Fruit fly (Drosophila melanogaster): ENCODE results near the gene trp.

The trp gene

dm6 chr3R:29875830-29876229 is 44.3 kb downstream of the trp start:
- TF ChIP-seq rgr (GFP tag; optimal IDR thresholded peaks at IDR 0.05) (peak; percentile 38), CG32264 (GFP tag; optimal IDR thresholded peaks at IDR 0.05) (no peak), HLH106 (tag; optimal IDR thresholded peaks at IDR 0.05) (peak; percentile 42), N (GFP tag; optimal IDR thresholded peaks at IDR 0.05) (no peak), h (GFP tag; optimal IDR thresholded peaks at IDR 0.05) (peak; percentile 44), fru (GFP tag; optimal IDR thresholded peaks at IDR 0.05) (peak; percentile 57), Sp1 (GFP tag; optimal IDR thresholded peaks at IDR 0.05) (peak; percentile 42), OdsH (GFP tag; optimal IDR thresholded peaks at IDR 0.05) (peak; percentile 12), dmrt93B (GFP tag; optimal IDR thresholded peaks at IDR 0.05) (no peak), dsf (GFP tag; optimal IDR thresholded peaks at IDR 0.05; ENCODE audit: borderline replicate concordance) (no peak), foxo (GFP tag; optimal IDR thresholded peaks at IDR 0.05) (peak in 1 of 2 experiments; percentile 65), br (GFP tag; optimal IDR thresholded peaks at IDR 0.05) (peak; percentile 54), ey (GFP tag; optimal IDR thresholded peaks at IDR 0.05) (peak; percentile 53), Hnf4 (GFP tag; optimal IDR thresholded peaks at IDR 0.05) (peak; percentile 39)

DNA sequence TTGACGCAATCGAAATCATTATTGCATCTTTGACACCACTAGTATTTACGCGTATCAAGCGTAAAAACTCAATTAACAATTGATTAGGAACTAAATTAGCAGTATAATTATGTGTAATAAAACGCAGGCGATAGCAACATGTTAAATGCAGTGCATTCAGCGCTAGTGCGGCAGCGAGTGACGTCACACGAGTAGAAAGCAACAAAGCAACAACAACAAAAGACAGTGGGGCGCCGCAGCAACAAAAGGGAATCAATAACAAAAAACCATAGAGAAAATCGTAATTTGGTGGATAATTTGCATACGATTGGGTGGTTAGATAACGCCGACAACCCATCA is 50.8 kb downstream of the trp start, which contains the start of gene CG34133:
TSS of gene CG34133 (plus strand) at position 16 of the 339 bp plus-strand sequence.
- TF ChIP-seq OdsH (GFP tag; optimal IDR thresholded peaks at IDR 0.05) (no peak), Jra (GFP tag; optimal IDR thresholded peaks at IDR 0.05) (no peak), Mio (GFP tag; optimal IDR thresholded peaks at IDR 0.05) (no peak)

DNA sequence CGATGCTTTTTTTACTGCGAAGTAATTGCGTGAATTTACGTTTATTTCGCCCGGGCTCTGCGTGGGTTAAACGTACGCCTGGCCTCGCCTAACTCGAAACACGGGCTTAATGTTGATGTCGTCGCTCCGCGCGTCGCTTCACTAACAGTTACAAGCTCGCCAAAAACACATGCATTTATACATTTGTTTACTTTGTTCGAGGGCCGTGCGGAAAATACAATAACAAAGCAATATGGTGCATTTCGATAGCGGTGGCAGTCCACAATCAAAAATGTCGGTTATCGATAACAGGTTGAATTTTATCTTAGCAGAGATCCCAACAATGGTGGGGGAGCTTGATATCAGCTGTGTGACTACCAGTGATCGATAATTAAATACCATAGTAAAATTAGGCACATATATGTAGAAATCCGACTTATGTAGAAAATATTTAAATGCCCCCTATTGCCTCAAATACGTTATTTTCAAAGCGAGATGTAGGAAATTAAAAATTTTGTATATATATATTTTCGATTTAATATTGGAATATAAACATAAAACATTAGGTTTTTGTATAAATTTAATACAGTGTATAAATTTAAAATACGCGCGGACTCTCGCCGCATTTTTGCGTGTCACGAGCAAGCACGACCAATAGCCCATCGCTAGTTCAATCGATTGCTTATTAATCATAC is 51.3 kb downstream of the trp start, which contains the start of gene Zip99C:
TSS of gene Zip99C (minus strand) at position 220 of the 674 bp plus-strand sequence.
- TF ChIP-seq Hnf4 (GFP tag; optimal IDR thresholded peaks at IDR 0.05): peak; percentile 51
- TF ChIP-seq Mio (GFP tag; optimal IDR thresholded peaks at IDR 0.05): no peak
- peak; percentile 13 for TF ChIP-seq GATAd (GFP tag; optimal IDR thresholded peaks at IDR 0.05)
- TF ChIP-seq tai (GFP tag; optimal IDR thresholded peaks at IDR 0.05): no peak
- peak; percentile 27 for TF ChIP-seq sv (GFP tag; optimal IDR thresholded peaks at IDR 0.05)
- TF ChIP-seq Sp1 (GFP tag; optimal IDR thresholded peaks at IDR 0.05): peak; percentile 25
- TF ChIP-seq CrebA (GFP tag; optimal IDR thresholded peaks at IDR 0.05; ENCODE audit: borderline replicate concordance): no peak
- no peak for TF ChIP-seq Rel (GFP tag; optimal IDR thresholded peaks at IDR 0.05)
- TF ChIP-seq Rel (tag; optimal IDR thresholded peaks at IDR 0.05): peak; percentile 74
- TF ChIP-seq Hr78 (GFP tag; optimal IDR thresholded peaks at IDR 0.05): no peak
- TF ChIP-seq psq (GFP tag; optimal IDR thresholded peaks at IDR 0.05): peak; percentile 32
- peak; percentile 26 for TF ChIP-seq CG9705 (GFP tag; optimal IDR thresholded peaks at IDR 0.05)
- TF ChIP-seq sage (GFP tag; optimal IDR thresholded peaks at IDR 0.05): peak; percentile 62
- TF ChIP-seq brk (GFP tag; optimal IDR thresholded peaks at IDR 0.05): peak; percentile 86
- no peak for TF ChIP-seq CG32264 (GFP tag; optimal IDR thresholded peaks at IDR 0.05)
- peak; percentile 45 for TF ChIP-seq OdsH (GFP tag; optimal IDR thresholded peaks at IDR 0.05)
- no peak for TF ChIP-seq dl (GFP tag; optimal IDR thresholded peaks at IDR 0.05; ENCODE audit: insufficient read depth in 1 of 2, partially characterized antibody in 2 of 2)
- peak; percentile 34 for TF ChIP-seq fru (GFP tag; optimal IDR thresholded peaks at IDR 0.05)
- no peak for TF ChIP-seq Dfd (GFP tag; optimal IDR thresholded peaks at IDR 0.05)
- TF ChIP-seq pan (optimal IDR thresholded peaks at IDR 0.05): no peak
- no peak for TF ChIP-seq ey (GFP tag; optimal IDR thresholded peaks at IDR 0.05)
- TF ChIP-seq Dif (GFP tag; optimal IDR thresholded peaks at IDR 0.05; ENCODE audit: partially characterized antibody): peak; percentile 6
- TF ChIP-seq woc (GFP tag; optimal IDR thresholded peaks at IDR 0.05): peak; percentile 32
- peak; percentile 89 for TF ChIP-seq Jra (GFP tag; optimal IDR thresholded peaks at IDR 0.05)
- peak in 1 of 2 experiments; percentile 58 for TF ChIP-seq foxo (GFP tag; optimal IDR thresholded peaks at IDR 0.05)
- TF ChIP-seq HLH106 (tag; optimal IDR thresholded peaks at IDR 0.05): peak; percentile 41
- peak; percentile 67 for TF ChIP-seq dsf (GFP tag; optimal IDR thresholded peaks at IDR 0.05; ENCODE audit: borderline replicate concordance)
- TF ChIP-seq Hr83 (GFP tag; optimal IDR thresholded peaks at IDR 0.05; ENCODE audit: poor library complexity, severe bottlenecking): peak; percentile 58
- peak; percentile 31 for TF ChIP-seq h (GFP tag; optimal IDR thresholded peaks at IDR 0.05)

- TF ChIP-seq Sp1 (GFP tag; optimal IDR thresholded peaks at IDR 0.05): no peak
- no peak for TF ChIP-seq dsf (GFP tag; optimal IDR thresholded peaks at IDR 0.05; ENCODE audit: borderline replicate concordance)
- no peak for TF ChIP-seq Hr78 (GFP tag; optimal IDR thresholded peaks at IDR 0.05)
- TF ChIP-seq Hnf4 (GFP tag; optimal IDR thresholded peaks at IDR 0.05): no peak
- TF ChIP-seq CrebA (GFP tag; optimal IDR thresholded peaks at IDR 0.05; ENCODE audit: borderline replicate concordance): no peak
- TF ChIP-seq tai (GFP tag; optimal IDR thresholded peaks at IDR 0.05): no peak
- TF ChIP-seq dmrt93B (GFP tag; optimal IDR thresholded peaks at IDR 0.05): no peak
- no peak for TF ChIP-seq N (GFP tag; optimal IDR thresholded peaks at IDR 0.05)
- TF ChIP-seq ey (GFP tag; optimal IDR thresholded peaks at IDR 0.05): no peak
- no peak for TF ChIP-seq br (GFP tag; optimal IDR thresholded peaks at IDR 0.05)
Observed at dm6 chr3R:29867895-29868294, 52.2 kb downstream of the trp start.

Measured in whole organism, wandering third instar larva.